Fruit fly (Drosophila melanogaster) whole organism, adult: ENCODE results near the gene CG9705.

Experiments used
- CG11617 ChIP-seq: fragments of 200-800 bp; sonication (Bioruptor generic); optimal IDR thresholded peaks from 2 replicates; lab custom pipeline; 2017; ENCODE audit warnings: mild to moderate bottlenecking, missing biosample characterization, missing genetic modification reagents, missing genetic modification characterization
- CG12768 ChIP-seq: fragments of 200-800 bp; sonication (Bioruptor generic); optimal IDR thresholded peaks from 2 replicates; lab custom pipeline; 2017; ENCODE audit warnings: missing biosample characterization, missing genetic modification characterization, mild to moderate bottlenecking, moderate library complexity, missing genetic modification reagents
- CG14711 ChIP-seq: fragments of 200-800 bp; sonication (Bioruptor generic); optimal IDR thresholded peaks from 2 replicates; lab custom pipeline; 2018; ENCODE audit warnings: missing biosample characterization, mild to moderate bottlenecking, missing genetic modification characterization, moderate library complexity
- CG1620 ChIP-seq: fragments of 200-800 bp; sonication (Bioruptor generic); optimal IDR thresholded peaks from 2 replicates; lab custom pipeline; 2016; ENCODE audit warnings: missing biosample characterization, missing genetic modification characterization
- CG33017 ChIP-seq: fragments of 200-800 bp; sonication (Bioruptor generic); optimal IDR thresholded peaks from 2 replicates; lab custom pipeline; 2018; ENCODE audit warnings: missing biosample characterization, mild to moderate bottlenecking, missing genetic modification characterization, moderate library complexity
- CG5204 ChIP-seq: fragments of 200-800 bp; sonication (Bioruptor generic); optimal IDR thresholded peaks from 2 replicates; lab custom pipeline; 2016; ENCODE audit warnings: missing biosample characterization, missing genetic modification characterization
- CG7045 ChIP-seq: fragments of 200-800 bp; sonication (Bioruptor generic); optimal IDR thresholded peaks from 2 replicates; lab custom pipeline; 2017; ENCODE audit warnings: missing biosample characterization, mild to moderate bottlenecking, missing genetic modification characterization
- CG7101 ChIP-seq: fragments of 200-800 bp; sonication (Bioruptor generic); optimal IDR thresholded peaks from 2 replicates; lab custom pipeline; 2018; ENCODE audit warnings: missing biosample characterization, mild to moderate bottlenecking, missing genetic modification characterization, moderate library complexity
- Clk ChIP-seq: fragments of 200-800 bp; sonication (Bioruptor generic); optimal IDR thresholded peaks from 2 replicates; lab custom pipeline; 2017; ENCODE audit warnings: missing biosample characterization, missing genetic modification characterization
- Crg-1 ChIP-seq: fragments of 200-800 bp; sonication (Bioruptor generic); optimal IDR thresholded peaks from 2 replicates; lab custom pipeline; 2016; ENCODE audit warnings: missing biosample characterization, missing genetic modification characterization
- Hr96 ChIP-seq: fragments of 200-800 bp; sonication (Bioruptor generic); optimal IDR thresholded peaks from 2 replicates; lab custom pipeline; 2016; ENCODE audit warnings: missing biosample characterization, missing genetic modification characterization
- Mnt ChIP-seq: fragments of 200-800 bp; sonication (Bioruptor generic); optimal IDR thresholded peaks from 2 replicates; lab custom pipeline; 2016; ENCODE audit warnings: missing biosample characterization, mild to moderate bottlenecking, missing genetic modification characterization
- bab1 ChIP-seq: fragments of 200-800 bp; sonication (Bioruptor generic); optimal IDR thresholded peaks from 3 replicates; lab custom pipeline; 2019; ENCODE audit warnings: missing biosample characterization, mild to moderate bottlenecking, missing genetic modification characterization, moderate library complexity
- cic ChIP-seq: fragments of 200-800 bp; sonication (Bioruptor generic); optimal IDR thresholded peaks from 2 replicates; lab custom pipeline; 2017; ENCODE audit warnings: missing biosample characterization, mild to moderate bottlenecking, missing genetic modification characterization, moderate library complexity
- cnc ChIP-seq, 2 experiments: fragments of >200 bp; optimal IDR thresholded peaks; 2 replicates each; lab custom pipeline; 2017
- kay ChIP-seq: fragments of 200-800 bp; sonication (Bioruptor generic); peaks from one replicate; lab custom pipeline; 2016; ENCODE audit warnings: missing biosample characterization, missing genetic modification characterization, borderline replicate concordance
- ovo ChIP-seq: fragments of 200-800 bp; sonication (Bioruptor generic); optimal IDR thresholded peaks from 2 replicates; lab custom pipeline; 2016; ENCODE audit warnings: missing biosample characterization, missing genetic modification characterization
- pad ChIP-seq: fragments of 200-800 bp; sonication (Bioruptor generic); optimal IDR thresholded peaks from 3 replicates; lab custom pipeline; 2017; ENCODE audit warnings: missing biosample characterization, missing genetic modification characterization, mild to moderate bottlenecking, moderate library complexity, missing genetic modification reagents
- tj ChIP-seq: fragments of 200-800 bp; sonication (Bioruptor generic); optimal IDR thresholded peaks from 3 replicates; lab custom pipeline; 2017; ENCODE audit warnings: missing biosample characterization, mild to moderate bottlenecking, missing genetic modification characterization, moderate library complexity
- toe ChIP-seq: fragments of 200-800 bp; sonication (Bioruptor generic); optimal IDR thresholded peaks from 2 replicates; lab custom pipeline; 2016; ENCODE audit warnings: missing biosample characterization, missing genetic modification characterization

Gene CG9705

dm6 chr3L:16806823-16807325 lies 27.0 kb downstream of the CG9705 start:
- TF ChIP-seq tj (GFP tag; lab: Kevin White, UChicago) (no peak), cic (GFP tag; lab: Kevin White, UChicago) (no peak), CG33017 (peak; percentile 53), CG5204 (GFP tag; lab: Kevin White, UChicago) (no peak), bab1 (GFP tag; lab: Kevin White, UChicago) (no peak), CG7045 (GFP tag; lab: Kevin White, UChicago) (peak; percentile 76), CG14711 (tag; lab: Kevin White, UChicago) (no peak), Crg-1 (GFP tag; lab: Kevin White, UChicago) (no peak), CG12768 (GFP tag; lab: Kevin White, UChicago) (peak; percentile 42), pad (GFP tag; lab: Kevin White, UChicago) (no peak), ovo (GFP tag; lab: Kevin White, UChicago) (peak; percentile 5), Clk (peak; percentile 7), cnc (optimal IDR thresholded peaks at IDR 0.05; lab: Kevin White, UChicago) (no peak), CG7101 (tag; lab: Kevin White, UChicago) (peak; percentile 9), CG11617 (GFP tag; lab: Kevin White, UChicago) (peak; percentile 75), Hr96 (GFP tag; lab: Kevin White, UChicago) (no peak), kay (no peak), Mnt (no peak), CG1620 (GFP tag; lab: Kevin White, UChicago) (no peak), toe (GFP tag; lab: Kevin White, UChicago) (no peak)

- TF ChIP-seq CG11617 (GFP tag; lab: Kevin White, UChicago) (no peak), kay (no peak), CG7101 (tag; lab: Kevin White, UChicago) (no peak), Mnt (no peak), CG5204 (GFP tag; lab: Kevin White, UChicago) (no peak), CG12768 (GFP tag; lab: Kevin White, UChicago) (no peak), cic (GFP tag; lab: Kevin White, UChicago) (no peak), cnc (optimal IDR thresholded peaks at IDR 0.05; lab: Kevin White, UChicago) (no peak), CG7045 (GFP tag; lab: Kevin White, UChicago) (no peak), pad (GFP tag; lab: Kevin White, UChicago) (no peak), CG14711 (tag; lab: Kevin White, UChicago) (no peak)
These were observed 27.7 kb downstream of the CG9705 start, which contains the start of gene CG9674 for dm6 chr3L:16807558-16807957. Gene CG9674 (minus strand): TSS chr3L:16807731.

- TF ChIP-seq Mnt (peak; percentile 99), CG12768 (GFP tag; lab: Kevin White, UChicago) (no peak), kay (no peak), Crg-1 (GFP tag; lab: Kevin White, UChicago) (peak; percentile 45), CG1620 (GFP tag; lab: Kevin White, UChicago) (peak; percentile 2), ovo (GFP tag; lab: Kevin White, UChicago) (peak; percentile 97), bab1 (GFP tag; lab: Kevin White, UChicago) (peak; percentile 9), toe (GFP tag; lab: Kevin White, UChicago) (no peak), tj (GFP tag; lab: Kevin White, UChicago) (peak; percentile 4)
These were observed 28.2 kb downstream of the CG9705 start for dm6 chr3L:16808139-16808538.

DNA sequence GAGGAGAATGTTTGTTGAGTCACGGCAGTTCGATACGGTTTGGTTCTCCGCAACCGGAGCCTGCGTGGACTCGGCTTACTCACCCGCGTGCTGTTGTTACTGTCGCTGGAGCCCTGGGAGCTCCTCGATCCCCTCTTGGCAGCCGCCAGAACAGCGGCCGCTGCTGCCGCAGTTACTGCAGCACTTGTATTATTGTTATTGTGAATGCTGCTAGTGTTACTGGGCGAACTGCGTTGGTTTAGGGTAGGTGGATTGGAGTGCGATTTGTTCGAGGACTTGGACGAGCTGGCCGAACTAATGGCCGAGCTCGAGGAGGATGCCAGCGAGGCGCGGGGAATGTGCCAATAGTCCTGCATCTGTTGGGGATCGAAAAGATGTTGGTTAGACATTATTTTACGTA lies 30.6 kb downstream of the CG9705 start:
- TF ChIP-seq Crg-1 (GFP tag; lab: Kevin White, UChicago) (no peak), bab1 (GFP tag; lab: Kevin White, UChicago) (no peak), ovo (GFP tag; lab: Kevin White, UChicago) (no peak), CG1620 (GFP tag; lab: Kevin White, UChicago) (no peak), CG7045 (GFP tag; lab: Kevin White, UChicago) (no peak), toe (GFP tag; lab: Kevin White, UChicago) (no peak), cnc (optimal IDR thresholded peaks at IDR 0.05; lab: Kevin White, UChicago) (no peak), pad (GFP tag; lab: Kevin White, UChicago) (no peak), tj (GFP tag; lab: Kevin White, UChicago) (no peak), Clk (no peak), kay (no peak), Mnt (no peak)

dm6 chr3L:16811908-16812307 lies 32.0 kb downstream of the CG9705 start:
- TF ChIP-seq CG7045 (GFP tag; lab: Kevin White, UChicago) (no peak), CG1620 (GFP tag; lab: Kevin White, UChicago) (no peak), Crg-1 (GFP tag; lab: Kevin White, UChicago) (no peak), CG14711 (tag; lab: Kevin White, UChicago) (no peak), tj (GFP tag; lab: Kevin White, UChicago) (no peak), Mnt (no peak), kay (no peak), bab1 (GFP tag; lab: Kevin White, UChicago) (no peak), CG7101 (tag; lab: Kevin White, UChicago) (no peak), cnc (optimal IDR thresholded peaks at IDR 0.05; lab: Kevin White, UChicago) (no peak), CG33017 (no peak), toe (GFP tag; lab: Kevin White, UChicago) (no peak), CG12768 (GFP tag; lab: Kevin White, UChicago) (no peak), CG5204 (GFP tag; lab: Kevin White, UChicago) (no peak), Hr96 (GFP tag; lab: Kevin White, UChicago) (no peak), cic (GFP tag; lab: Kevin White, UChicago) (no peak), CG11617 (GFP tag; lab: Kevin White, UChicago) (no peak)

dm6 chr3L:16813984-16814383 lies 34.1 kb downstream of the CG9705 start:
- TF ChIP-seq kay = no peak
- no peak for TF ChIP-seq ovo (GFP tag; lab: Kevin White, UChicago)
- no peak for TF ChIP-seq cnc (optimal IDR thresholded peaks at IDR 0.05; lab: Kevin White, UChicago)
- no peak for TF ChIP-seq toe (GFP tag; lab: Kevin White, UChicago)
- TF ChIP-seq CG7045 (GFP tag; lab: Kevin White, UChicago) = no peak
- TF ChIP-seq bab1 (GFP tag; lab: Kevin White, UChicago) = no peak
- no peak for TF ChIP-seq Hr96 (GFP tag; lab: Kevin White, UChicago)
- TF ChIP-seq Clk = no peak
- TF ChIP-seq Mnt = no peak
- TF ChIP-seq CG14711 (tag; lab: Kevin White, UChicago) = no peak
- no peak for TF ChIP-seq pad (GFP tag; lab: Kevin White, UChicago)
- no peak for TF ChIP-seq tj (GFP tag; lab: Kevin White, UChicago)
- TF ChIP-seq cic (GFP tag; lab: Kevin White, UChicago) = no peak
